Worm (Caenorhabditis elegans): ENCODE measurements around the gene D1005.6.

D1005.6 gene

DNA sequence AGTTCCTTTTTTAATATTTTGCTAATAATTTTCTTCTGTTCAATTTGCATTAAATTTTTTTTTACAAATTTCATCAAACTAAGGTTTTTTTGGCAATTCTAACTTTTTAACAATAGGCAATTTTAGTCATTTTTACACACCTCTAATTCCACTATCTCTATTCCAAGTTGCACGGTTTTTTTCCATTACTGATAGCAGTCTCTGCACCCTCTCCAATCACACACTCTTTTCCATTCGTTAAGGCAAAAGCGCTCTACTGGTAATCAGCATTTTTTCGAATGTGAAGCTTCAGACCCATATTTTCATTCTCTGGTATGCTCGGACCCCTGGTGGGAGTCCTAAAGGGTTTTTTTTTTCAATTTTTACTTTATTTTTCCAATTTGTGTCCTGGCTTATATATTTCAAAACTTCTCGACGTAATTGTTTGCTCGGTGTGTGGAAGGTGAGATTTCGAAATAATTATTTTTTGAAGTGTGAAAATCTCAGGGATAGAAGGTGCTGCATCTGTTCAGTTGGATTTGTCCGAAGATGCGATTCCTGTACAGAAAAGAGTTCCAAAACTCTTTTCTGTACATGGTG, 47.7 kb downstream of the D1005.6 start, which contains the start of the genes F19G12.4 and F19G12.8:
Gene F19G12.4, plus strand, starts transcription at position 529 of the 579 bp plus-strand sequence.
Gene F19G12.8, plus strand, starts transcription at position 545 of the 579 bp plus-strand sequence.
- TF ChIP-seq ztf-11 (tag; optimal IDR thresholded peaks at IDR 0.05) (no peak), unc-39 (tag; optimal IDR thresholded peaks at IDR 0.05) (no peak), nhr-237 (tag; optimal IDR thresholded peaks at IDR 0.05) (no peak), sem-2 (GFP tag; optimal IDR thresholded peaks at IDR 0.05) (no peak), flh-1 (GFP tag; optimal IDR thresholded peaks at IDR 0.05) (no peak), mab-5 (tag; optimal IDR thresholded peaks at IDR 0.05) (no peak), M03D4.4 (tag; optimal IDR thresholded peaks at IDR 0.05) (no peak), cnd-1 (tag; optimal IDR thresholded peaks at IDR 0.05) (no peak), ces-1 (GFP tag; optimal IDR thresholded peaks at IDR 0.05) (no peak), bed-3 (GFP tag; optimal IDR thresholded peaks at IDR 0.05) (no peak), elt-3 (tag; optimal IDR thresholded peaks at IDR 0.05) (no peak), hlh-1 (tag; optimal IDR thresholded peaks at IDR 0.05) (no peak), ham-2 (GFP tag; optimal IDR thresholded peaks at IDR 0.05) (no peak), nhr-2 (tag; optimal IDR thresholded peaks at IDR 0.05) (no peak), mls-2 (tag; optimal IDR thresholded peaks at IDR 0.05) (no peak), unc-120 (tag; optimal IDR thresholded peaks at IDR 0.05; ENCODE audit: poor library complexity, severe bottlenecking) (no peak), mep-1 (tag; optimal IDR thresholded peaks at IDR 0.05) (no peak), nhr-28 (tag; optimal IDR thresholded peaks at IDR 0.05) (no peak), unc-62 (GFP tag; optimal IDR thresholded peaks at IDR 0.05) (no peak)

DNA sequence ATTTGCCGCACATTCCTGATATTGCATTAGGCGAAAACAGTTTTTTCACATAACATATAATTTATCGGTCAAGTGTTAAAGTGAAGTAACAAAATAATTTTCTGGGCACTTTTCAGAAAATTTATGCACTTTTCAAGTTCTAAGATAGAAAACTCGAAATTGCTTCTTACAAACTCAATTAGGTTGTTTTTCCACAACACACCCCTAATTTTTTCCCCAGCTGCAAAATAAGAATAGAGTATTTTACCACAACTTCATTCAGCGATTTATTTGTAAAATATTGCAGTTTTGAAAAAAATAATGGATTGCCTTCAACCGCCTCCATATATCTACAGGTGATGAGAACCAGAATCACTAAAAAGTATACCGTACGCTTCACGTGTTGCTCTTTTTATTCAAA, 51.8 kb downstream of the D1005.6 start, which contains the start of gene srh-19:
Gene srh-19, plus strand, starts transcription at position 301 of the 400 bp plus-strand sequence.
- TF ChIP-seq elt-3 (tag; optimal IDR thresholded peaks at IDR 0.05), result no peak
- TF ChIP-seq nhr-237 (tag; optimal IDR thresholded peaks at IDR 0.05), result no peak
- TF ChIP-seq zip-8 (tag; optimal IDR thresholded peaks at IDR 0.05), result no peak
- no peak for TF ChIP-seq mep-1 (tag; optimal IDR thresholded peaks at IDR 0.05)
- TF ChIP-seq lin-13 (tag; optimal IDR thresholded peaks at IDR 0.05), result no peak
- no peak for TF ChIP-seq sptf-1 (tag; optimal IDR thresholded peaks at IDR 0.05)
- no peak for TF ChIP-seq blmp-1 (tag; optimal IDR thresholded peaks at IDR 0.05)
- TF ChIP-seq flh-1 (GFP tag; optimal IDR thresholded peaks at IDR 0.05), result no peak
- TF ChIP-seq ceh-43 (GFP tag; optimal IDR thresholded peaks at IDR 0.05), result no peak
- TF ChIP-seq tbx-8 (GFP tag; optimal IDR thresholded peaks at IDR 0.05), result no peak
- TF ChIP-seq M03D4.4 (tag; optimal IDR thresholded peaks at IDR 0.05), result no peak
- TF ChIP-seq unc-120 (tag; optimal IDR thresholded peaks at IDR 0.05; ENCODE audit: poor library complexity, severe bottlenecking), result no peak
- no peak for TF ChIP-seq nhr-2 (tag; optimal IDR thresholded peaks at IDR 0.05)

Measured in whole organism, mixed stage, embryonic.